Fruit fly (Drosophila melanogaster): ENCODE measurements around the gene CG9673.

CG9673 gene

DNA sequence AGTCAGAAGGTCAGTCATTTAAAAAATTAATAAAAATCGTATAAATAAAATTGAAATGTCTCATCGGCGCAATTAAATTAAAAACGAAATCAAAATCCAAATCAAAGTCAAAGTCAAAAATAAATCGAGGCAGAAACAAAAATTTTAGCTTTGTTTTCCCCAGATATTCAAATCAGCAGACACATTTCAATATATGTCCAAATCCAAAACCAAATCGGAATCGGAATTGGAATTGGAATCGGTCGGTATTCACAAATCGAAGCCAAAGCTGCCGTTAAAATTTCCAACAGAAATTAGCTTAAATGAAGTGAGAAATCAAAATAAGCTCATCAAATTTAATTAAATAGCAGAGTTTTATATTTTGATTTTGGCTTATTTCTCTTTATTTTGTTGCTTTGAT is 32.5 kb upstream of the CG9673 start:
- TF ChIP-seq Myc (optimal IDR thresholded peaks at IDR 0.05) (no peak), ttk (optimal IDR thresholded peaks at IDR 0.05) (no peak), psq (optimal IDR thresholded peaks at IDR 0.05) (no peak), insv (optimal IDR thresholded peaks at IDR 0.05) (no peak), h (optimal IDR thresholded peaks at IDR 0.05) (no peak), Sin3A (optimal IDR thresholded peaks at IDR 0.05) (no peak)

DNA sequence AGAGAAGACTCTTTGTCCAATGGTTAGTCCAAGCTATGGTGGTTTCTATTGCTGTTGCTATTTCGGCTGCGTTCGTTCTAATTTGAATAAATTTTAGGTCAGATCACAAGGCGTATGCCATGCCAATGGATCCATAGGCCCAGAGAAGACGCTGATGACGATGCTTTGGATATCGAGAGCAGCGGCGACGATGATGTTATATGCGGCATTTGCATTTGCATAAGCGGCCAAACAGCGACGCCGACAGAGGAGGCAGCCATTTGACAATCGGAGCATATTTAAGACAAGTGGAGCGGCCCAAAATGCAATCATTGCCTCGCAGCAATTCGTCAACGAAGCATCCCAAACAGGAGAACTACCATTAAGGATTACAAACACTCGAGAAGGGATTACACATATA is 31.0 kb upstream of the CG9673 start, which contains the start of gene TwdlY:
TwdlY (plus strand) TSS at position 301 of the 400 bp plus-strand sequence.
- TF ChIP-seq ttk (optimal IDR thresholded peaks at IDR 0.05) (no peak), Myc (optimal IDR thresholded peaks at IDR 0.05) (no peak), Sin3A (optimal IDR thresholded peaks at IDR 0.05) (no peak), insv (optimal IDR thresholded peaks at IDR 0.05) (no peak), psq (optimal IDR thresholded peaks at IDR 0.05) (no peak), h (optimal IDR thresholded peaks at IDR 0.05) (no peak)

DNA sequence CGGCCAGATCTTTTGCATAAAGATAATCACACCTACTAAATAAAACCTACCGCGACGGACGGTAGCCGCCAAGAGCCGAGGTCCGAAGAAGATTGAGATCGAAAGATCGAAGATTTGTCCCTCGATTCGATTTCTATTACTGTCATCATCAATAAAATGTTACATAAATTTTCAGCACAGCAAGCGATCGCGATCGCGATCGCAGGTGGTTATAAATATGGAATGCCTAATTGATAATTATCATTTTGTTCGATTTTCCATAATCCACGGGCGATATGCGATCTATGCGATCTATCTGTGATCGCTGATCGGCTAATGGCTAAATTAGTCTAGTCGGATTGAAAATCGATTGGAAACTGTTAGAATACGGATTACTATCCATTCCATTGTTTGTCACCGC is 29.6 kb upstream of the CG9673 start:
- TF ChIP-seq insv (optimal IDR thresholded peaks at IDR 0.05): no peak
- no peak for TF ChIP-seq psq (optimal IDR thresholded peaks at IDR 0.05)
- no peak for TF ChIP-seq Myc (optimal IDR thresholded peaks at IDR 0.05)
- TF ChIP-seq ttk (optimal IDR thresholded peaks at IDR 0.05): no peak
- TF ChIP-seq h (optimal IDR thresholded peaks at IDR 0.05): no peak
- TF ChIP-seq Sin3A (optimal IDR thresholded peaks at IDR 0.05): no peak

DNA sequence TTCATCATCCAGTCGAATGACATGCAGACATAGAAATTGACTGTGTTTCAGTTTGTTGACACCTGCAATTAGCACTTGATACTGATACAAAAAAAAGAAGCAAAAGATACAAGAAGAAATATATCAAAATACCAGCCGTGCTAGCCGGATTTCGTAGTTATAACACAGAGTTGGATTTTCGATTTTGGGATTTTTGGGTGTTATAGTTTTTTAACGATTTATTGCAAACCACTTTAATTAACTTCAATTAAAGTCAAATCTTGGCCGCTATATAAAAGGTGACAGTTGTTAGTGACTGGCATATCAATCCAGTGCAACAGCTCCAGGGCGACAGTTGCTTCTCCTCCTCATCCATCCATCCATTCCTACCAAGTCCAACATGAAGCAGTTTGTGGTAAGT is 27.1 kb upstream of the CG9673 start, which contains the start of gene TwdlX:
TwdlX (plus strand) TSS at position 301 of the 400 bp plus-strand sequence.
- TF ChIP-seq h (optimal IDR thresholded peaks at IDR 0.05): no peak
- TF ChIP-seq Sin3A (optimal IDR thresholded peaks at IDR 0.05): no peak
- no peak for TF ChIP-seq psq (optimal IDR thresholded peaks at IDR 0.05)

DNA sequence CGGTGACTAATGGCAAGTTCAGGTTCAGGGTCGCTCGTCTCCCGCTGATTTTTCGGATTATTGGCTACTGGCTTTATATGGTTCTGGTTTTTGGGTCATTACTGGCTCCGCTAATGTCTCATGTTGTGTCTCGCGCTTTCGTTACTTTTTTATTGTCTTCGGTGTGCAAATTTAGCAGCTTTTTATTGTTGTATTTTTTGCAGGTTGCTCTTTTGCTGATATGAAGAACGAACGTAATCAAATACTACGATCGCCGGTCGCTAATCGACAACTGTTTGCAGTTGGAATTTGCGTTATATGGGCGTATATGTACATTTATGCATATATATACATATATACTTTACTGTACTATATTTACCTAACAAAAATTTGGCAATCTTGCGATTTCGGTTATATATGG is 20.9 kb upstream of the CG9673 start:
- TF ChIP-seq ttk (optimal IDR thresholded peaks at IDR 0.05) (no peak), insv (optimal IDR thresholded peaks at IDR 0.05) (no peak), psq (optimal IDR thresholded peaks at IDR 0.05) (no peak), h (optimal IDR thresholded peaks at IDR 0.05) (no peak)

DNA sequence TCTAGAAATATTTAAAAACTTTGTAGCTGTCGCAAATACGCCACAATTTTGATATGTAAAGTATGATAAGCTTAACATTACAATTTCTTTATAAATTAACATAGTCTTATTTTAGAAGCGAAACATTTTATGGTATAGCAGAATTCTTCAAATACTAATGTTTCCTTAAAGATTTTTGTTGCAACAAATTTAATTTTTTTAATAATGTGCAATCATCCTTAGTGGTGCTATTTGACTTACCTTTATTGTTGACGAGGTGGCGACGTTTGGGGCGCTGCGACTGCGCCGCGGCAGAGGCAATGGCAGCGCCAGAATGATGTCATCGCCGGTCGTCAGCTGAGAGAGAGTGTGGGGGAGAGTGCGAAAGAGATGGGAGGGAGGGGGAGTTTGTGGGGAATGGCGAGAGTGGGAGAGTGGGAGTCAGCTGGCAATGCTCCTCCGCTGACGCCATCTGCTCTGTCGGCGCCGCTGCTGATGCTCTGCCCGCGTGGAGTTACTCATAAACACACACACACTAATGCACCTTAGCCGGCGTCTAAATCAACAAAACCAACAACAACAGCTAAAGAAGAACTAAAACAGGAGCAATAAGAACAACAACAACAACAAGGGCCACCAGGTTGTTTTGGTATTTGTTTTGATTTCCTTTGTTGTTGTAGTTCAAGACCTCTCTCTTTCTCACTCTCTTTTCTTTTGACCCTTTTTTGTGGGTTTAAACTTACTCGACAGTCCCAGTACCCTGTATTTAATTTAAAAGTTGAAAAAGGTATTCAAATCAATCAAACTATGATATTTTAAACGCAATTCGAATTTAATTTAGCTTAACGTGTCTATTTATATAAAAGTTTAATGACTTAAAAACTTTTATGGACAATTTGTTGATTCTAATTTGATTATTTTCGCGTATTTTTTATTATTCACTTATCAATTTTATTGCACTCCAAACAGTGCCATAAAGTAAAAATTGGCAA is 19.8 kb upstream of the CG9673 start:
- TF ChIP-seq Myc (optimal IDR thresholded peaks at IDR 0.05): no peak

DNA sequence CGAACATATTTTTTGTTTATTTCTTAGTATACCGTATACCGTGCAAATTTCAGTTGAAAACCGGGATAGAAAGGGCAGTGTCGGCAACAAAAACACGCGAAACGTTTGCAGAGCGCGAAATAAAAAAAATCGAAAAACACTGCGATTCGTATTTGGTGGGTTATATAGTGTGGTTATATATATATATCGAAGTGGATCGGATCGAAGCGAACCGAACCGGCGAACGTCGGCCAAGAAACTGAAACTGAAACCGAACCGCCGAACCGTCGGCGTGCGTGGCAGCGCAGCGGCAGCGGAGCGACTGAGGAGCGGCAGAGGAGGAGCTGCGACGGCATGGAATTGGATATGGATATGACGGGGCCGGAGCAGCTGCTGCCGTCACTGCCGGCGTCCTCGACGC is 17.5 kb upstream of the CG9673 start, which contains the start of the genes CG32572 and CG34325:
CG32572 (plus strand) TSS at position 16 of the 400 bp plus-strand sequence.
CG34325 (minus strand) TSS at position 244 of the 400 bp plus-strand sequence.
- TF ChIP-seq insv (optimal IDR thresholded peaks at IDR 0.05) (no peak), ttk (optimal IDR thresholded peaks at IDR 0.05) (no peak), Myc (optimal IDR thresholded peaks at IDR 0.05) (no peak), Sin3A (optimal IDR thresholded peaks at IDR 0.05) (no peak), h (optimal IDR thresholded peaks at IDR 0.05) (no peak), psq (optimal IDR thresholded peaks at IDR 0.05) (no peak)

DNA sequence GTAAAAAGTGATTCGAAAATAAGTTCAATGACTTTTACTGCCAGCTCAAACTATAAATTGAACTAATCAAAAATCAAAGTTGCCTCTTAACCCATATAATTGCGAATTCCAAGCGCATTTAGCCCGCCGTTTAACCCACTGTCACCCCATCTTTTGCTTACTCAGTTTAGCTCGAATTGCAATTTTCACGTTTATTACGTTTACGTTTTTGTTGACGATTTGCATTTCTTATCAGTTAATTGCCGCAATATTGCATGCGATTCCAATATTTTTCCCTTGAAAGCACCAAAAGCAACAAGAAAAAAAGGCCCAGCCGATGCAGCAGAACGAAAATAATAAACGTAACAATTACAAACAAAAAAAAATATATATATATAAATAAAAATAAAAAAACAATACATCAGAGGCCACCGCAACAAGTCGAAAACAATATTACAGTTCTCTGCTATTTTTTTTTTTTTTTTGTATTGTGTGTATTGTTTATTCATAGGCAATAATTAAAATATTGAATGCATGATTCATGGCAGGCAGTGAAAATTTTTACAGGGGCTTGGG is 14.6 kb upstream of the CG9673 start:
- no peak for TF ChIP-seq Sin3A (optimal IDR thresholded peaks at IDR 0.05)
- no peak for TF ChIP-seq ttk (optimal IDR thresholded peaks at IDR 0.05)
- no peak for TF ChIP-seq h (optimal IDR thresholded peaks at IDR 0.05)
- no peak for TF ChIP-seq Myc (optimal IDR thresholded peaks at IDR 0.05)
- no peak for TF ChIP-seq psq (optimal IDR thresholded peaks at IDR 0.05)
- TF ChIP-seq insv (optimal IDR thresholded peaks at IDR 0.05): no peak

DNA sequence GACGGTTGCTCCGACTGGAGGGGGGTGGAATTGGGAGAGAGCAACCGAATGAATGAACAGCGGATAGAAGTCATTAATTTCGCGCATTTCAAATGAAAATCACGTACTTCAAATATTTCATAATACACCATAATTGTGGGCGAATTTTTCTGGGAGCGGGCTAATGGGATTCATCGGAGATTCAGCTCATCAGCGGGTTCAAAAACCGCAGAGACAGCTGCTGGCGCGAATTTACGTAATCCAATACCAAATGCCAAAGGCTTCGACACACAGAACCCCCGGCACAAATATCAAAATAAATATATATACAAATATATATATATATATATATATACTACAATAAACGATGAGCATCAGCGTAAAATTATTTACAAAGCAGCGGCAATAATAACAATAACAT is 13.0 kb upstream of the CG9673 start:
- TF ChIP-seq insv (optimal IDR thresholded peaks at IDR 0.05) (no peak), psq (optimal IDR thresholded peaks at IDR 0.05) (no peak)

DNA sequence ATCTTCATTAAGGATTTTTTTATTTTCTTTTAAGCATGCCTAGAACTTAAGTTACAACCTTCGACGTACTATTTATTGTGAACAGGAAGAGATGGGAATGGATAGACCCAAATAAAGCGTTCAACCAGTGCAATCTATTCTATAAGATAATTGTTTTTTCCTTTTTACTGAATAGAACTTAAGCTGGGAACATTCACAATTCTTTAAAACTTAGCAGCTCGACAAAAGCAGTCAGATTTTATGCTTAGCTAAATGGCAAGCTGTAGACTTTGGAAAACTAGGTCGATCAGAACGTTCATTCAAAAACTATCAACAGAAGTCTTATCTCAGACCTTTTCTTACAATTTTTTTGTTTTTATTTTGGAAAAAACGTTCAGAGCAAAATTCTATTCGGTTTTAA is 7.3 kb upstream of the CG9673 start, which contains the start of gene CG13008:
CG13008 (plus strand) TSS at position 301 of the 400 bp plus-strand sequence.
- TF ChIP-seq psq (optimal IDR thresholded peaks at IDR 0.05) (no peak), insv (optimal IDR thresholded peaks at IDR 0.05) (no peak), Sin3A (optimal IDR thresholded peaks at IDR 0.05) (no peak), Myc (optimal IDR thresholded peaks at IDR 0.05) (no peak), h (optimal IDR thresholded peaks at IDR 0.05) (no peak), ttk (optimal IDR thresholded peaks at IDR 0.05) (no peak)

DNA sequence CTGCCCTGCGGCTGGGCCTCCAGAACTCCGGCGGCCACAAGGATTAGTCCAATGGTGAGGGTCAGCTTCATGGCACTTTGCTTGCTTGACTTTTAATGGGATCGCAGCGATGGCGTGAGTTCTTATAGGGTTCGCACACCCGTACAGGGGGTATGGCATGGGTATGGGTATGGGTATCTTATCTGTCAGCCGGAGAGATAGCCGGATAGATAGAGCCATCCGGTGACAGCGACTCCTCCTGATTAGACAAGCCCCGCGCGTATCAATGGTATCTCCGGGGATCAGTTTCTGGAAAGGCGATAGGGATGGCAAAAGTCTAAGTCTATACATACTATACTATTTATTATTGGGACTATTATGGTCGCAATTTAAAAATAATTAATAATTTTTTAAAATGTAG is 3.1 kb upstream of the CG9673 start, which contains the start of gene CG9672:
CG9672 (minus strand) TSS at position 101 of the 400 bp plus-strand sequence.
- no peak for TF ChIP-seq Sin3A (optimal IDR thresholded peaks at IDR 0.05)
- no peak for TF ChIP-seq insv (optimal IDR thresholded peaks at IDR 0.05)
- no peak for TF ChIP-seq ttk (optimal IDR thresholded peaks at IDR 0.05)
- no peak for TF ChIP-seq psq (optimal IDR thresholded peaks at IDR 0.05)
- no peak for TF ChIP-seq h (optimal IDR thresholded peaks at IDR 0.05)
- TF ChIP-seq Myc (optimal IDR thresholded peaks at IDR 0.05): no peak

DNA sequence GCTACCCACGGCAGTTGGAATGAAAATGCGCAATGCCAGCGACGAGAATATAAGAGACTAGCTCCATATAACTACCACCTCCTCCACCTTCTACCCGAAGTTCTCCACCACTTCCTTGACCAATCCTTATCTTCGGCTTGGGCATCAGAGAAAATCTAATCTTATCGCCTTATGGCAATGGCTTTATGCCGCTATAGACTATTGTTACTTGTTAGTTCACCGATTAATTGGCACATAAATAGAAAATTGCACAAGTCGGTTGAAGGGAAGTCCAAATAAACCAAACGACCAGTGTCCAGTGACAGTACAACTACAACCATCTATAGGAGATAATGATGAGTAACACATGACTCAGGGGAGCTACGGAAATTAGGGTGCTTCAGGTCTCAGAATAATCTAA is 1.7 kb downstream of the CG9673 start, which contains the start of gene sphe:
sphe (minus strand) TSS at position 32 of the 400 bp plus-strand sequence.
- TF ChIP-seq h (optimal IDR thresholded peaks at IDR 0.05) (no peak), insv (optimal IDR thresholded peaks at IDR 0.05) (no peak), psq (optimal IDR thresholded peaks at IDR 0.05) (no peak), Myc (optimal IDR thresholded peaks at IDR 0.05) (no peak), ttk (optimal IDR thresholded peaks at IDR 0.05) (no peak), Sin3A (optimal IDR thresholded peaks at IDR 0.05) (no peak)
